Worm (Caenorhabditis elegans) whole organism, young adult: ENCODE results near the gene srh-289.
A peak's percentile ranks its signal among the peaks of the same experiment; 100 is the strongest.

Source experiments
- Y53F4B.3 ChIP-seq: fragments of 200-800 bp; sonication (Bioruptor generic); IDR thresholded peaks from 2 replicates; pipeline ENCODE4 v1.3.6; 2022; ENCODE audit warnings: missing genetic modification reagents, missing genetic modification characterization, missing compliant biosample characterization
- madf-10 ChIP-seq: sonication (generic microtip); optimal IDR thresholded peaks from 2 replicates; lab custom pipeline; 2016; ENCODE audit warnings: mild to moderate bottlenecking, missing genetic modification characterization, missing compliant biosample characterization
- snpc-4 ChIP-seq, 5 experiments: fragments of 150-350 bp in 1 of 5; sonication (generic microtip) in 4 of 5; optimal IDR thresholded peaks; 2 replicates each; lab custom pipeline; 2014 to 2018; ENCODE audit warnings: missing genetic modification characterization in 5 of 5, missing biosample characterization in 3 of 5, antibody characterized with exemption in 2 of 5, mild to moderate bottlenecking in 2 of 5, missing compliant biosample characterization in 2 of 5, missing genotype in 2 of 5, moderate library complexity in 2 of 5, missing genetic modification reagents in 1 of 5
- tbp1 ChIP-seq: fragments of 200-800 bp; sonication (Bioruptor generic); optimal IDR thresholded peaks from 2 replicates; lab custom pipeline; 2018; ENCODE audit warnings: mild to moderate bottlenecking, missing genetic modification characterization, missing compliant biosample characterization
- ztf-3 ChIP-seq: fragments of 200-800 bp; sonication (Bioruptor generic); optimal IDR thresholded peaks from 2 replicates; lab custom pipeline; 2018; ENCODE audit warnings: mild to moderate bottlenecking, missing genetic modification characterization, missing compliant biosample characterization

DNA sequence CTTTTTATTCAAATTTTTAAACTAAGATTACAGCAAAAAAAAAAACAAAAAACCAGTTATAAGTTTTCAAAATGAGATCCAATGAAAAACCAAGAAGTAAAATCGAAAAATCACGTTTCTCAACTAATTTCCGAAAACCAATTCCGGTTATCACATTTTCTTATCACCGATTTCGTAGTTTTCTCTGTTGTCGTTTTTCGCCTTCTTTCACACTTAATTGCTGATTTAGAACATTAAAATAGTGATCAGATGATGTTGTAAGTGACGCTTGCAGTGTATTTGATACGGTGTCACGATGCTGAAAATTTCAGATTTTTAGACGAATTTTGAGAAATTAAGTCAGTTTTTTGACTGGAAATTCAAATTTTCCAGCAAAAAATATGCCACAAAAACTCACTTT is 13.6 kb downstream of the srh-289 start:
- TF ChIP-seq ztf-3 (no peak), Y53F4B.3 (GFP tag; lab: Robert Waterston, UW) (no peak), tbp1 (GFP tag; lab: Kevin White, UChicago) (no peak), madf-10 (no peak), snpc-4 (GFP tag; optimal IDR thresholded peaks at IDR 0.05; lab: Kevin White, UChicago) (no peak), snpc-4 (tag; optimal IDR thresholded peaks at IDR 0.05; lab: Kevin White, UChicago) (peak in 1 of 4 experiments; percentile 10)
